Fruit fly (Drosophila melanogaster): ENCODE measurements around the gene CG5151.

CG5151 gene

dm6 chr3L:16160420-16161069 lies 4.0 kb downstream of the CG5151 start (continued):
- TF ChIP-seq Hr3 (GFP tag; optimal IDR thresholded peaks at IDR 0.05) = peak; percentile 56
- TF ChIP-seq Optix (GFP tag; IDR thresholded peaks at IDR 0.05) = peak; percentile 10; the same call in 1 of the 3 replicates
- peak; percentile 51 for TF ChIP-seq CG1603 (tag; optimal IDR thresholded peaks at IDR 0.05)
- peak; percentile 45 for TF ChIP-seq CG4424 (GFP tag; optimal IDR thresholded peaks at IDR 0.05)
- peak; percentile 48 for TF ChIP-seq tx (GFP tag; optimal IDR thresholded peaks at IDR 0.05)
- no peak for TF ChIP-seq lov (optimal IDR thresholded peaks at IDR 0.05)
- TF ChIP-seq lov (GFP tag; IDR thresholded peaks at IDR 0.05) = no peak
- no peak for TF ChIP-seq Dll (GFP tag; IDR thresholded peaks at IDR 0.05; ENCODE audit: partially characterized antibody)
- peak; percentile 16 for TF ChIP-seq caup (GFP tag; optimal IDR thresholded peaks at IDR 0.05; ENCODE audit: severe bottlenecking)
- TF ChIP-seq tll (GFP tag; optimal IDR thresholded peaks at IDR 0.05) = no peak
- TF ChIP-seq yki (optimal IDR thresholded peaks at IDR 0.05) = no peak
- no peak for TF ChIP-seq corto (GFP tag; optimal IDR thresholded peaks at IDR 0.05)
- peak; percentile 16 for TF ChIP-seq CG12236 (GFP tag; optimal IDR thresholded peaks at IDR 0.05)
- TF ChIP-seq Stat92E (GFP tag; optimal IDR thresholded peaks at IDR 0.05) = no peak
- TF ChIP-seq kni (GFP tag; optimal IDR thresholded peaks at IDR 0.05) = no peak
- TF ChIP-seq H2.0 (GFP tag; IDR thresholded peaks at IDR 0.05) = no peak
- TF ChIP-seq kay (GFP tag; optimal IDR thresholded peaks at IDR 0.05) = peak; percentile 34
- no peak for TF ChIP-seq CG6272 (GFP tag; IDR thresholded peaks at IDR 0.05)
- TF ChIP-seq wek (GFP tag; optimal IDR thresholded peaks at IDR 0.05) = no peak
- no peak for TF ChIP-seq Sin3A (optimal IDR thresholded peaks at IDR 0.05)
- no peak for TF ChIP-seq vfl (GFP tag; optimal IDR thresholded peaks at IDR 0.05)
- peak; percentile 56 for TF ChIP-seq CG2712 (tag; optimal IDR thresholded peaks at IDR 0.05)
- TF ChIP-seq Ssrp (tag; optimal IDR thresholded peaks at IDR 0.05) = peak; percentile 60
- peak; percentile 11 for TF ChIP-seq CG15601 (tag; optimal IDR thresholded peaks at IDR 0.05)
- peak; percentile 58 for TF ChIP-seq zfh2 (GFP tag; optimal IDR thresholded peaks at IDR 0.05)
- TF ChIP-seq Lpt (GFP tag; optimal IDR thresholded peaks at IDR 0.05) = no peak
- peak; percentile 48; the same call in 1 of the 2 replicates for TF ChIP-seq sisA (GFP tag; IDR thresholded peaks at IDR 0.05)
- no peak for TF ChIP-seq bowl (GFP tag; IDR thresholded peaks at IDR 0.05)
- no peak for TF ChIP-seq CG11085 (GFP tag; IDR thresholded peaks at IDR 0.05)
- TF ChIP-seq sug (tag; optimal IDR thresholded peaks at IDR 0.05) = peak; percentile 46
- peak; percentile 54 for TF ChIP-seq unpg (GFP tag; optimal IDR thresholded peaks at IDR 0.05)
- TF ChIP-seq CG10543 (GFP tag; optimal IDR thresholded peaks at IDR 0.05) = peak; percentile 53
- peak; percentile 22 for TF ChIP-seq jing (GFP tag; optimal IDR thresholded peaks at IDR 0.05)
- TF ChIP-seq HLH3B (GFP tag; IDR thresholded peaks at IDR 0.05) = no peak
- peak; percentile 70 for TF ChIP-seq CG12769 (tag; optimal IDR thresholded peaks at IDR 0.05)
- peak; percentile 59 for TF ChIP-seq klu (GFP tag; IDR thresholded peaks at IDR 0.05)
- peak; percentile 23 for TF ChIP-seq jumu (GFP tag; optimal IDR thresholded peaks at IDR 0.05)
- TF ChIP-seq CG4820 (GFP tag; optimal IDR thresholded peaks at IDR 0.05) = peak; percentile 33
- peak; percentile 48 for TF ChIP-seq tap (tag; optimal IDR thresholded peaks at IDR 0.05)
- no peak for TF ChIP-seq luna (GFP tag; optimal IDR thresholded peaks at IDR 0.05)
- peak; percentile 41 for TF ChIP-seq Nf-YC (tag; optimal IDR thresholded peaks at IDR 0.05)
- TF ChIP-seq sob (GFP tag; IDR thresholded peaks at IDR 0.05) = peak; percentile 54; the same call in 1 of the 2 replicates
- peak; percentile 12 for TF ChIP-seq CG1529 (GFP tag; optimal IDR thresholded peaks at IDR 0.05)
- peak; percentile 65 for TF ChIP-seq slbo (GFP tag; IDR thresholded peaks at IDR 0.05)
- TF ChIP-seq Xbp1 (GFP tag; optimal IDR thresholded peaks at IDR 0.05) = peak; percentile 64
- peak; percentile 29; the same call in 1 of the 3 replicates for TF ChIP-seq H15 (GFP tag; IDR thresholded peaks at IDR 0.05)
- 0 out of 2 replicates have a peak, but pooled peaks have one; percentile 15 for TF ChIP-seq danr (GFP tag; IDR thresholded peaks at IDR 0.05)
- TF ChIP-seq CG9727 (GFP tag; optimal IDR thresholded peaks at IDR 0.05) = peak; percentile 56
- no peak for TF ChIP-seq crol (GFP tag; IDR thresholded peaks at IDR 0.05)
- peak; percentile 41 for TF ChIP-seq CG3995 (GFP tag; optimal IDR thresholded peaks at IDR 0.05)
- no peak for TF ChIP-seq CrebB (tag; optimal IDR thresholded peaks at IDR 0.05)
